Fruit fly (Drosophila melanogaster) whole organism, prepupa: ENCODE measurements around the gene Prosbeta7.

Experiments
- Gug ChIP-seq: fragments of 200-800 bp; sonication (Bioruptor generic); IDR thresholded peaks from 2 replicates; pipeline ENCODE4 v1.3.6; 2022; ENCODE audit warnings: missing biosample characterization, missing genetic modification characterization
- Sox14 ChIP-seq: fragments of 200-800 bp; sonication (Bioruptor generic); optimal IDR thresholded peaks from 3 replicates; lab custom pipeline; 2016; ENCODE audit warnings: missing biosample characterization, missing genetic modification characterization

DNA sequence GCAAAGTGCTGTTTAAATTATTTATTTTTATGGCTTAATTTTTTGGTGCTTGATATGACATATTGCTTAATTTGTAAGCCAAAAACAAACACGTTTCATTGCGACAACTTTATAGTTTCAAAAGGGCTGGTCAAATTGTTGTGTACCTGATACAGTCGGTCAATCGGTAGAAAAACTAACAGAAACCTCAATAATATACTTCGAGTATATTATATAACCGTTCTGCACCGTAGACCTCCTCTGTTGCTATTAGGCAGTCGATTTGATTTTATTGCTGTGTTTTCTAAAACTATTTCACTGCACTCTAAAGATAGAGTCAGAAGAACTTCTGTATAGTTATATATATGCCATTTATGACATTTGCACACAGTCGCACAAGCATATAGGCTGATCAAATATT is 47.9 kb downstream of the Prosbeta7 start:
- TF ChIP-seq Gug (GFP tag; lab: Robert Waterston, UW) (no peak), Sox14 (GFP tag; lab: Kevin White, UChicago) (no peak)
